Worm (Caenorhabditis elegans) whole organism, L4 larva: ENCODE measurements around the gene unc-33.

Source experiments
- D1046.2 ChIP-seq: fragments of 200-800 bp; sonication (Bioruptor generic); IDR thresholded peaks from 2 replicates; pipeline ENCODE4 v1.3.6; 2022; ENCODE audit warnings: missing genetic modification characterization, missing compliant biosample characterization
- F10B5.3 ChIP-seq: sonication (generic microtip); optimal IDR thresholded peaks from 2 replicates; lab custom pipeline; 2016; ENCODE audit warnings: mild to moderate bottlenecking, missing genetic modification characterization, missing compliant biosample characterization
- F26F4.8 ChIP-seq: fragments of 200-800 bp; sonication (Bioruptor generic); conservative IDR thresholded peaks from 2 replicates; pipeline ENCODE4 v1.3.6; 2022; ENCODE audit warnings: missing genetic modification characterization, missing compliant biosample characterization
- F37D6.2 ChIP-seq: sonication (generic microtip); optimal IDR thresholded peaks from 2 replicates; lab custom pipeline; 2016; ENCODE audit warnings: mild to moderate bottlenecking, missing genetic modification characterization, missing compliant biosample characterization
- F44E2.7 ChIP-seq: fragments of 200-800 bp; sonication (Bioruptor generic); IDR thresholded peaks from 2 replicates; pipeline ENCODE4 v2.1.2; 2022; ENCODE audit warnings: missing genetic modification characterization, missing compliant biosample characterization
- T26A8.4 ChIP-seq: fragments of 200-800 bp; sonication (Bioruptor generic); IDR thresholded peaks from 2 replicates; pipeline ENCODE4 v1.3.6; 2022; ENCODE audit warnings: missing genetic modification characterization, missing compliant biosample characterization
- ZK337.2 ChIP-seq: fragments of 200-800 bp; sonication (Bioruptor generic); IDR thresholded peaks from 2 replicates; pipeline ENCODE4 v1.3.6; 2022; ENCODE audit warnings: missing genetic modification reagents, missing genetic modification characterization, missing compliant biosample characterization
- ZK546.5 ChIP-seq, 2 experiments: sonication (generic microtip); optimal IDR thresholded peaks; 2 replicates each; lab custom pipeline; 2017; ENCODE audit warnings: missing biosample characterization in 2 of 2, missing genetic modification characterization in 2 of 2
- aha-1 ChIP-seq: fragments of 150-350 bp; peaks from one replicate; lab custom pipeline; 2014; ENCODE audit warnings: missing biosample characterization, missing genetic modification characterization
- ama-1 ChIP-seq: fragments of 150-350 bp; optimal IDR thresholded peaks from 2 replicates; lab custom pipeline; 2014; ENCODE audit warnings: inconsistent platforms, mixed read lengths
- attf-4 ChIP-seq: sonication (generic microtip); optimal IDR thresholded peaks from 3 replicates; lab custom pipeline; 2017; ENCODE audit warnings: missing biosample characterization, missing genetic modification characterization
- ceh-20 ChIP-seq: fragments of 200-800 bp; sonication (Bioruptor generic); IDR thresholded peaks from 2 replicates; pipeline ENCODE4 v1.3.6; 2022; ENCODE audit warnings: missing genetic modification reagents, missing genetic modification characterization, missing compliant biosample characterization
- ceh-32 ChIP-seq: sonication (generic microtip); optimal IDR thresholded peaks from 2 replicates; lab custom pipeline; 2016; ENCODE audit warnings: mild to moderate bottlenecking, missing genetic modification characterization, missing compliant biosample characterization; ENCODE audit not compliant: poor library complexity
- ceh-82 ChIP-seq: sonication (generic microtip); optimal IDR thresholded peaks from 2 replicates; lab custom pipeline; 2017; ENCODE audit warnings: missing biosample characterization, missing genetic modification characterization
- daf-16 ChIP-seq, 3 experiments: sonication (generic microtip); optimal IDR thresholded peaks; 2 replicates each; lab custom pipeline; 2016 to 2017; ENCODE audit warnings: missing genetic modification characterization in 3 of 3, missing genetic modification reagents in 3 of 3, mild to moderate bottlenecking in 2 of 3, missing compliant biosample characterization in 2 of 3, missing biosample characterization in 1 of 3, moderate library complexity in 1 of 3
- daf-8 ChIP-seq: fragments of 200-800 bp; sonication (Bioruptor generic); IDR thresholded peaks from 2 replicates; pipeline ENCODE4 v1.3.6; 2022; ENCODE audit warnings: missing genetic modification characterization, missing compliant biosample characterization
- dmd-6 ChIP-seq: fragments of 200-800 bp; sonication (Bioruptor generic); IDR thresholded peaks from 2 replicates; pipeline ENCODE4 v1.3.6; 2022; ENCODE audit warnings: missing genetic modification reagents, missing genetic modification characterization, missing compliant biosample characterization
- dmd-8 ChIP-seq: fragments of 200-800 bp; sonication (Bioruptor generic); IDR thresholded peaks from 2 replicates; pipeline ENCODE4 v1.3.6; 2022; ENCODE audit warnings: missing genetic modification characterization, missing compliant biosample characterization
- dve-1 ChIP-seq: sonication (generic microtip); optimal IDR thresholded peaks from 2 replicates; lab custom pipeline; 2017; ENCODE audit warnings: antibody characterized with exemption, mild to moderate bottlenecking, missing genetic modification characterization, missing compliant biosample characterization; ENCODE audit not compliant: insufficient read depth
- hlh-11 ChIP-seq: fragments of 200-800 bp; sonication (Bioruptor generic); optimal IDR thresholded peaks from 2 replicates; lab custom pipeline; 2018; ENCODE audit warnings: mild to moderate bottlenecking, missing genetic modification characterization, missing compliant biosample characterization
- hlh-30 ChIP-seq: sonication (generic microtip); optimal IDR thresholded peaks from 2 replicates; lab custom pipeline; 2017; ENCODE audit warnings: antibody characterized with exemption, mild to moderate bottlenecking, missing genetic modification characterization, missing compliant biosample characterization; ENCODE audit not compliant: insufficient read depth
- jun-1 ChIP-seq: fragments of 150-350 bp; optimal IDR thresholded peaks from 2 replicates; lab custom pipeline; 2014; ENCODE audit warnings: missing biosample characterization, missing genetic modification reagents, missing genetic modification characterization
- lin-29 ChIP-seq: fragments of 200-800 bp; sonication (Bioruptor generic); IDR thresholded peaks from 2 replicates; pipeline ENCODE4 v1.3.6; 2022; ENCODE audit warnings: missing genetic modification reagents, missing genetic modification characterization, missing compliant biosample characterization
- lin-38 ChIP-seq: fragments of 200-800 bp; sonication (Bioruptor generic); IDR thresholded peaks from 2 replicates; pipeline ENCODE4 v1.3.6; 2022; ENCODE audit warnings: missing genetic modification reagents, missing genetic modification characterization, missing compliant biosample characterization
- madf-9 ChIP-seq: fragments of 200-800 bp; sonication (Bioruptor generic); conservative IDR thresholded peaks from 2 replicates; pipeline ENCODE4 v1.3.6; 2022; ENCODE audit warnings: missing genetic modification reagents, missing genetic modification characterization, missing compliant biosample characterization
- mdl-1 ChIP-seq, 2 experiments: fragments of 150-350 bp in 1 of 2; sonication (generic microtip) in 1 of 2; optimal IDR thresholded peaks; 2 replicates each; lab custom pipeline; 2014 to 2017; ENCODE audit warnings: missing biosample characterization in 2 of 2, missing genetic modification characterization in 2 of 2
- mdt-29 ChIP-seq: fragments of 200-800 bp; sonication (Bioruptor generic); IDR thresholded peaks from 2 replicates; pipeline ENCODE4 v1.3.6; 2022; ENCODE audit warnings: missing genetic modification reagents, missing genetic modification characterization, missing compliant biosample characterization
- mep-1 ChIP-seq: fragments of 150-350 bp; sonication (generic microtip); optimal IDR thresholded peaks from 3 replicates; lab custom pipeline; 2014; ENCODE audit warnings: missing biosample characterization, missing genetic modification characterization
- mes-2 ChIP-seq: sonication (generic microtip); optimal IDR thresholded peaks from 2 replicates; lab custom pipeline; 2016; ENCODE audit warnings: missing genotype, mild to moderate bottlenecking, missing genetic modification characterization, missing compliant biosample characterization; ENCODE audit not compliant: poor library complexity, severe bottlenecking
- nhr-102 ChIP-seq: sonication (generic microtip); optimal IDR thresholded peaks from 2 replicates; lab custom pipeline; 2016; ENCODE audit warnings: mild to moderate bottlenecking, missing genetic modification characterization, moderate library complexity, missing compliant biosample characterization
- nhr-11 ChIP-seq: fragments of 150-350 bp; optimal IDR thresholded peaks from 2 replicates; lab custom pipeline; 2014; ENCODE audit warnings: missing biosample characterization, missing genetic modification characterization
- nhr-111 ChIP-seq: fragments of 200-800 bp; sonication (Bioruptor generic); optimal IDR thresholded peaks from 2 replicates; lab custom pipeline; 2018; ENCODE audit warnings: mild to moderate bottlenecking, missing genetic modification characterization, missing compliant biosample characterization
- nhr-25 ChIP-seq: sonication (generic microtip); optimal IDR thresholded peaks from 2 replicates; lab custom pipeline; 2017; ENCODE audit warnings: missing genetic modification characterization, mild to moderate bottlenecking, missing compliant biosample characterization, antibody characterized with exemption, moderate library complexity, borderline replicate concordance; ENCODE audit not compliant: insufficient read depth
- nhr-28 ChIP-seq: fragments of 150-350 bp; optimal IDR thresholded peaks from 2 replicates; lab custom pipeline; 2014; ENCODE audit warnings: missing biosample characterization, missing genetic modification characterization
- nhr-41 ChIP-seq: fragments of 200-800 bp; sonication (Bioruptor generic); IDR thresholded peaks from 2 replicates; pipeline ENCODE4 v1.3.6; 2022; ENCODE audit warnings: missing genetic modification reagents, missing genetic modification characterization, missing compliant biosample characterization
- nhr-42 ChIP-seq: fragments of 200-800 bp; sonication (Bioruptor generic); IDR thresholded peaks from 2 replicates; pipeline ENCODE4 v1.3.6; 2022; ENCODE audit warnings: missing genetic modification characterization, missing compliant biosample characterization
- nhr-48 ChIP-seq: sonication (generic microtip); optimal IDR thresholded peaks from 2 replicates; lab custom pipeline; 2016; ENCODE audit warnings: mild to moderate bottlenecking, missing genetic modification characterization, missing compliant biosample characterization
- nhr-6 ChIP-seq: fragments of 150-350 bp; optimal IDR thresholded peaks from 2 replicates; lab custom pipeline; 2014; ENCODE audit warnings: missing biosample characterization, missing genetic modification characterization
- pha-4 ChIP-seq, 2 experiments: fragments of 150-350 bp in 1 of 2; fragments of 200-800 bp in 1 of 2; sonication (Bioruptor generic) in 1 of 2; IDR thresholded peaks in 1 of 2; optimal IDR thresholded peaks in 1 of 2; 2 replicates each; pipeline versions ENCODE4 v1.3.6 to Lab custom; 2014 to 2022; ENCODE audit warnings: missing genetic modification characterization in 2 of 2, missing genetic modification reagents in 2 of 2, missing biosample characterization in 1 of 2, missing compliant biosample characterization in 1 of 2
- pqm-1 ChIP-seq: sonication (generic microtip); optimal IDR thresholded peaks from 2 replicates; lab custom pipeline; 2017; ENCODE audit warnings: missing biosample characterization, missing genetic modification characterization
- rbr-2 ChIP-seq: sonication (generic microtip); optimal IDR thresholded peaks from 2 replicates; lab custom pipeline; 2016; ENCODE audit warnings: missing genotype, missing genetic modification characterization, missing compliant biosample characterization
- saeg-2 ChIP-seq: fragments of 200-800 bp; sonication (Bioruptor generic); IDR thresholded peaks from 2 replicates; pipeline ENCODE4 v1.3.6; 2022; ENCODE audit warnings: missing genetic modification reagents, missing genetic modification characterization, missing compliant biosample characterization
- snpc-4 ChIP-seq: fragments of 150-350 bp; optimal IDR thresholded peaks from 2 replicates; lab custom pipeline; 2014; ENCODE audit warnings: missing biosample characterization, missing genetic modification characterization
- spr-3 ChIP-seq: fragments of 200-800 bp; sonication (Bioruptor generic); optimal IDR thresholded peaks from 2 replicates; lab custom pipeline; 2018; ENCODE audit warnings: mild to moderate bottlenecking, missing genetic modification characterization, missing compliant biosample characterization
- tag-97 ChIP-seq: fragments of 200-800 bp; sonication (Bioruptor generic); IDR thresholded peaks from 2 replicates; pipeline ENCODE4 v1.3.6; 2022; ENCODE audit warnings: missing genetic modification characterization, missing compliant biosample characterization
- zfp-3 ChIP-seq: fragments of 200-800 bp; sonication (Bioruptor generic); conservative IDR thresholded peaks from 2 replicates; pipeline ENCODE4 v1.3.6; 2022; ENCODE audit warnings: missing genetic modification reagents, missing genetic modification characterization, missing compliant biosample characterization

unc-33 gene

DNA sequence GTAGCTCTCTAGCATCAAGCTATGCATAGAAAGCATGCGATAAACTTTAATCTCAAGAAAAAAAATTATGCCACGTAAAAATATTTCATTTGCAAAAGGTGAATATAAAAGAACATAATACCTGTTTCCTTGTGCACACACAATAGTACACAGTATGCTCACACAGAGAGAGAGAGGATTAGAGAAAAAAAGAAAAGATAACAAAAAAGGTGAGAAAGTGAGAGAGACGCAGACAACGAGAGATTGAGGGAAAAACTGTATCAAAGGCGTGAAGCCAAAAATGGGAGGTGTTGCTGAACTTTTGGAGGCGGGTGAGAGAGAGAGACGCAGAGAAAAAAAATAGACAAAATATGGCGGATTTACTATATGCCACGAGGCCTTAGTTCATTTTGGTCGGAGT is 31.6 kb downstream of the unc-33 start:
- TF ChIP-seq T26A8.4 (GFP tag; lab: Robert Waterston, UW), result peak; percentile 36; the same call in 1 of the 2 replicates
- TF ChIP-seq dmd-6 (GFP tag; lab: Robert Waterston, UW), result peak; percentile 25; the same call in 1 of the 2 replicates
- TF ChIP-seq madf-9 (GFP tag; lab: Robert Waterston, UW), result no peak
- peak; percentile 25 for TF ChIP-seq nhr-48 (tag; lab: Kevin White, UChicago)
- peak; percentile 63 for TF ChIP-seq hlh-11 (tag; lab: Kevin White, UChicago)
- TF ChIP-seq aha-1 (tag; lab: Kevin White, UChicago), result no peak
- TF ChIP-seq nhr-102 (tag; lab: Kevin White, UChicago), result peak; percentile 27
- TF ChIP-seq jun-1 (tag; lab: Kevin White, UChicago), result peak; percentile 10
- TF ChIP-seq dve-1 (tag; lab: Kevin White, UChicago), result peak; percentile 90
- TF ChIP-seq daf-16 (GFP tag; optimal IDR thresholded peaks at IDR 0.05; lab: Kevin White, UChicago), result no peak
- peak; percentile 76 for TF ChIP-seq daf-16 (tag; optimal IDR thresholded peaks at IDR 0.05; lab: Kevin White, UChicago)
- TF ChIP-seq mes-2 (tag; lab: Kevin White, UChicago), result peak; percentile 57
- no peak for TF ChIP-seq zfp-3 (GFP tag; lab: Robert Waterston, UW)
- TF ChIP-seq nhr-42 (GFP tag; lab: Robert Waterston, UW), result no peak
- TF ChIP-seq pqm-1 (tag; lab: Kevin White, UChicago), result peak; percentile 48
- TF ChIP-seq hlh-30 (tag; lab: Kevin White, UChicago), result peak; percentile 26
- TF ChIP-seq F10B5.3 (tag; lab: Kevin White, UChicago), result peak; percentile 47
- TF ChIP-seq pha-4 (GFP tag; IDR thresholded peaks at IDR 0.05; lab: Robert Waterston, UW), result no peak
- peak; percentile 63 for TF ChIP-seq pha-4 (tag; optimal IDR thresholded peaks at IDR 0.05; lab: Kevin White, UChicago)
- no peak for TF ChIP-seq F26F4.8
- peak; percentile 86 for TF ChIP-seq nhr-6 (tag; lab: Kevin White, UChicago)
- TF ChIP-seq lin-38, result peak; percentile 43
- TF ChIP-seq mep-1, result peak; percentile 50
- TF ChIP-seq F44E2.7, result no peak
- TF ChIP-seq nhr-28 (tag; lab: Kevin White, UChicago), result peak; percentile 73

ce11 chrIV:3551777-3552462 is 35.2 kb downstream of the unc-33 start:
- TF ChIP-seq ama-1 (lab: Kevin White, UChicago) (no peak), nhr-25 (tag; lab: Kevin White, UChicago) (no peak), ceh-32 (tag; lab: Kevin White, UChicago) (no peak), lin-38 (peak; percentile 85), snpc-4 (tag; lab: Kevin White, UChicago) (no peak), attf-4 (no peak), dmd-8 (GFP tag; lab: Robert Waterston, UW) (peak; percentile 84), nhr-41 (GFP tag; lab: Robert Waterston, UW) (peak; percentile 70; the same call in 1 of the 2 replicates), nhr-42 (GFP tag; lab: Robert Waterston, UW) (0 out of 2 replicates have a peak, but pooled peaks have one; percentile 50), F37D6.2 (tag; lab: Kevin White, UChicago) (no peak), ZK337.2 (no peak), nhr-11 (no peak), ZK546.5 (tag; optimal IDR thresholded peaks at IDR 0.05; lab: Kevin White, UChicago) (no peak), pqm-1 (tag; lab: Kevin White, UChicago) (no peak), ceh-20 (GFP tag; lab: Robert Waterston, UW) (0 out of 2 replicates have a peak, but pooled peaks have one; percentile 41), spr-3 (peak; percentile 36), saeg-2 (GFP tag; lab: Robert Waterston, UW) (peak; percentile 51; the same call in 1 of the 2 replicates), lin-29 (GFP tag; lab: Robert Waterston, UW) (no peak), mdt-29 (GFP tag; lab: Robert Waterston, UW) (no peak; the same call in 1 of the 2 replicates), rbr-2 (tag; lab: Kevin White, UChicago) (peak; percentile 76), nhr-111 (GFP tag; lab: Kevin White, UChicago) (peak; percentile 56), mdl-1 (tag; optimal IDR thresholded peaks at IDR 0.05; lab: Kevin White, UChicago) (peak in 1 of 2 experiments; percentile 11), daf-8 (no peak), F44E2.7 (0 out of 2 replicates have a peak, but pooled peaks have one; percentile 7), tag-97 (GFP tag; lab: Robert Waterston, UW) (no peak), ceh-82 (no peak), pha-4 (GFP tag; IDR thresholded peaks at IDR 0.05; lab: Robert Waterston, UW) (peak; percentile 89), pha-4 (tag; optimal IDR thresholded peaks at IDR 0.05; lab: Kevin White, UChicago) (no peak), D1046.2 (GFP tag; lab: Robert Waterston, UW) (peak; percentile 63; the same call in 1 of the 2 replicates)
